Worm (Caenorhabditis elegans) whole organism, young adult: ENCODE measurements around the gene T01H3.3.

Experiments
- B0261.1 ChIP-seq: sonication (generic microtip); optimal IDR thresholded peaks from 2 replicates; lab custom pipeline; 2016; ENCODE audit warnings: mild to moderate bottlenecking, missing genetic modification characterization, moderate library complexity, missing compliant biosample characterization
- D2030.7 ChIP-seq: fragments of 200-800 bp; sonication (Bioruptor generic); IDR thresholded peaks from 2 replicates; pipeline ENCODE4 v1.3.6; 2022; ENCODE audit warnings: missing genetic modification reagents, missing genetic modification characterization, missing compliant biosample characterization
- F33H1.4 ChIP-seq: fragments of 200-800 bp; sonication (Bioruptor generic); IDR thresholded peaks from 2 replicates; pipeline ENCODE4 v1.3.6; 2022; ENCODE audit warnings: missing genetic modification reagents, missing genetic modification characterization, missing compliant biosample characterization
- F39B2.1 ChIP-seq: fragments of 200-800 bp; sonication (Bioruptor generic); IDR thresholded peaks from 2 replicates; pipeline ENCODE4 v1.3.6; 2022; ENCODE audit warnings: missing genetic modification reagents, missing genetic modification characterization, missing compliant biosample characterization
- F55B11.4 ChIP-seq: sonication (generic microtip); optimal IDR thresholded peaks from 2 replicates; lab custom pipeline; 2016; ENCODE audit warnings: missing compliant biosample characterization, missing genetic modification characterization, borderline replicate concordance; ENCODE audit not compliant: insufficient read depth
- K11D2.4 ChIP-seq: fragments of 200-800 bp; sonication (Bioruptor generic); IDR thresholded peaks from 2 replicates; pipeline ENCODE4 v1.3.6; 2022; ENCODE audit warnings: missing genetic modification reagents, missing genetic modification characterization, missing compliant biosample characterization
- K12H6.12 ChIP-seq: fragments of 200-800 bp; sonication (Bioruptor generic); optimal IDR thresholded peaks from 2 replicates; lab custom pipeline; 2018; ENCODE audit warnings: mild to moderate bottlenecking, missing genetic modification characterization, missing compliant biosample characterization
- Y95B8A.8 ChIP-seq: fragments of 200-800 bp; sonication (Bioruptor generic); IDR thresholded peaks from 2 replicates; pipeline ENCODE4 v1.3.6; 2022; ENCODE audit warnings: missing genetic modification reagents, missing genetic modification characterization, missing compliant biosample characterization
- attf-3 ChIP-seq: fragments of 200-800 bp; sonication (Bioruptor generic); conservative IDR thresholded peaks from 2 replicates; pipeline ENCODE4 v1.3.6; 2022; ENCODE audit warnings: missing genetic modification reagents, missing genetic modification characterization, missing compliant biosample characterization
- attf-5 ChIP-seq: fragments of 200-800 bp; sonication (Bioruptor generic); optimal IDR thresholded peaks from 2 replicates; lab custom pipeline; 2018; ENCODE audit warnings: mild to moderate bottlenecking, missing genetic modification characterization, missing compliant biosample characterization
- ccch-3 ChIP-seq: fragments of 200-800 bp; sonication (Bioruptor generic); optimal IDR thresholded peaks from 2 replicates; lab custom pipeline; 2018; ENCODE audit warnings: mild to moderate bottlenecking, missing genetic modification characterization, missing compliant biosample characterization
- cebp-1 ChIP-seq, 2 experiments: fragments of 200-800 bp in 1 of 2; sonication (Bioruptor generic) in 1 of 2; sonication (generic microtip) in 1 of 2; IDR thresholded peaks in 1 of 2; optimal IDR thresholded peaks in 1 of 2; 2 replicates each; pipeline versions ENCODE4 v1.3.6 to Lab custom; 2017 to 2022; ENCODE audit warnings: missing compliant biosample characterization in 2 of 2, missing genetic modification characterization in 2 of 2, mild to moderate bottlenecking in 1 of 2, missing genetic modification reagents in 1 of 2, moderate library complexity in 1 of 2
- ceh-100 ChIP-seq: fragments of 200-800 bp; sonication (Bioruptor generic); IDR thresholded peaks from 2 replicates; pipeline ENCODE4 v1.3.6; 2022; ENCODE audit warnings: missing genetic modification reagents, missing genetic modification characterization, missing compliant biosample characterization
- ceh-27 ChIP-seq: fragments of 200-800 bp; sonication (Bioruptor generic); optimal IDR thresholded peaks from 2 replicates; lab custom pipeline; 2018; ENCODE audit warnings: mild to moderate bottlenecking, missing genetic modification characterization, moderate library complexity, missing compliant biosample characterization
- ceh-91 ChIP-seq: fragments of 200-800 bp; sonication (Bioruptor generic); IDR thresholded peaks from 2 replicates; pipeline ENCODE4 v1.3.6; 2022; ENCODE audit warnings: missing genetic modification reagents, missing genetic modification characterization, missing compliant biosample characterization
- dpl-1 ChIP-seq: fragments of 150-350 bp; optimal IDR thresholded peaks from 2 replicates; lab custom pipeline; 2014; ENCODE audit warnings: missing biosample characterization, missing genetic modification reagents, missing genetic modification characterization
- efl-1 ChIP-seq: fragments of 150-350 bp; optimal IDR thresholded peaks from 2 replicates; lab custom pipeline; 2014; ENCODE audit warnings: missing biosample characterization, missing genetic modification reagents, missing genetic modification characterization
- him-1 ChIP-seq: sonication (generic microtip); optimal IDR thresholded peaks from 2 replicates; lab custom pipeline; 2016; ENCODE audit warnings: missing genotype, missing genetic modification reagents, missing genetic modification characterization, missing compliant biosample characterization
- hlh-12 ChIP-seq: sonication (generic microtip); optimal IDR thresholded peaks from 2 replicates; lab custom pipeline; 2016; ENCODE audit warnings: missing genetic modification characterization, missing compliant biosample characterization
- hrde-1 ChIP-seq: sonication (generic microtip); optimal IDR thresholded peaks from 2 replicates; lab custom pipeline; 2016; ENCODE audit warnings: missing genetic modification characterization, mild to moderate bottlenecking, missing compliant biosample characterization, moderate library complexity, missing genotype, missing genetic modification reagents, borderline replicate concordance
- hsf-1 ChIP-seq: fragments of 200-800 bp; sonication (Bioruptor generic); IDR thresholded peaks from 2 replicates; pipeline ENCODE4 v1.3.6; 2022; ENCODE audit warnings: missing genetic modification reagents, missing genetic modification characterization, missing compliant biosample characterization
- lin-35 ChIP-seq, 3 experiments: fragments of 150-350 bp in 2 of 3; sonication (generic microtip) in 1 of 3; optimal IDR thresholded peaks; 2 replicates each; lab custom pipeline; 2014 to 2018; ENCODE audit warnings: missing biosample characterization in 3 of 3, missing genetic modification characterization in 3 of 3, missing genetic modification reagents in 3 of 3
- lin-40 ChIP-seq: sonication (generic microtip); optimal IDR thresholded peaks from 2 replicates; lab custom pipeline; 2016; ENCODE audit warnings: missing genetic modification characterization, mild to moderate bottlenecking, missing compliant biosample characterization, missing genotype, missing genetic modification reagents
- lir-1 ChIP-seq: fragments of 200-800 bp; sonication (Bioruptor generic); conservative IDR thresholded peaks from 2 replicates; pipeline ENCODE4 v1.3.6; 2022; ENCODE audit warnings: missing genetic modification reagents, missing genetic modification characterization, missing compliant biosample characterization
- lsy-27 ChIP-seq: sonication (generic microtip); optimal IDR thresholded peaks from 2 replicates; lab custom pipeline; 2017; ENCODE audit warnings: missing genetic modification characterization, mild to moderate bottlenecking, missing compliant biosample characterization, antibody characterized with exemption, missing genotype, borderline replicate concordance; ENCODE audit not compliant: insufficient read depth
- madf-10 ChIP-seq: sonication (generic microtip); optimal IDR thresholded peaks from 2 replicates; lab custom pipeline; 2016; ENCODE audit warnings: mild to moderate bottlenecking, missing genetic modification characterization, missing compliant biosample characterization
- madf-3 ChIP-seq: fragments of 200-800 bp; sonication (Bioruptor generic); IDR thresholded peaks from 2 replicates; pipeline ENCODE4 v1.3.6; 2022; ENCODE audit warnings: missing genetic modification reagents, missing genetic modification characterization, missing compliant biosample characterization
- mcd-1 ChIP-seq: fragments of 200-800 bp; sonication (Bioruptor generic); IDR thresholded peaks from 2 replicates; pipeline ENCODE4 v1.3.6; 2022; ENCODE audit warnings: missing genetic modification reagents, missing genetic modification characterization, missing compliant biosample characterization
- nfyb-1 ChIP-seq: fragments of 200-800 bp; sonication (Bioruptor generic); IDR thresholded peaks from 2 replicates; pipeline ENCODE4 v1.3.6; 2022; ENCODE audit warnings: missing genetic modification reagents, missing genetic modification characterization, missing compliant biosample characterization
- nhr-27 ChIP-seq: fragments of 200-800 bp; sonication (Bioruptor generic); optimal IDR thresholded peaks from 2 replicates; lab custom pipeline; 2018; ENCODE audit warnings: mild to moderate bottlenecking, missing genetic modification characterization, moderate library complexity, missing compliant biosample characterization
- pha-4 ChIP-seq: fragments of 150-350 bp; sonication (generic microtip); optimal IDR thresholded peaks from 2 replicates; lab custom pipeline; 2014; ENCODE audit warnings: missing biosample characterization, missing genetic modification reagents, missing genetic modification characterization
- rcor-1 ChIP-seq: fragments of 200-800 bp; sonication (Bioruptor generic); IDR thresholded peaks from 2 replicates; pipeline ENCODE4 v1.3.6; 2022; ENCODE audit warnings: missing genetic modification reagents, missing genetic modification characterization, missing compliant biosample characterization
- sea-2 ChIP-seq: fragments of 200-800 bp; sonication (Bioruptor generic); IDR thresholded peaks from 2 replicates; pipeline ENCODE4 v1.3.6; 2022; ENCODE audit warnings: missing genetic modification characterization, missing compliant biosample characterization
- snpc-1.3 ChIP-seq: sonication (generic microtip); optimal IDR thresholded peaks from 2 replicates; lab custom pipeline; 2017; ENCODE audit warnings: missing genetic modification characterization, mild to moderate bottlenecking, missing compliant biosample characterization, antibody characterized with exemption, moderate library complexity, missing genotype, missing genetic modification reagents; ENCODE audit not compliant: insufficient read depth
- snpc-3.4 ChIP-seq: sonication (generic microtip); optimal IDR thresholded peaks from 2 replicates; lab custom pipeline; 2017; ENCODE audit warnings: missing genetic modification characterization, mild to moderate bottlenecking, missing compliant biosample characterization, antibody characterized with exemption, moderate library complexity, missing genotype, missing genetic modification reagents
- snpc-4 ChIP-seq, 5 experiments: fragments of 150-350 bp in 1 of 5; sonication (generic microtip) in 4 of 5; optimal IDR thresholded peaks; 2 replicates each; lab custom pipeline; 2014 to 2018; ENCODE audit warnings: missing genetic modification characterization in 5 of 5, missing biosample characterization in 3 of 5, antibody characterized with exemption in 2 of 5, mild to moderate bottlenecking in 2 of 5, missing compliant biosample characterization in 2 of 5, missing genotype in 2 of 5, moderate library complexity in 2 of 5, missing genetic modification reagents in 1 of 5
- tlf-1 ChIP-seq: fragments of 200-800 bp; sonication (Bioruptor generic); optimal IDR thresholded peaks from 2 replicates; lab custom pipeline; 2018; ENCODE audit warnings: mild to moderate bottlenecking, missing genetic modification characterization, missing compliant biosample characterization
- xnd-1 ChIP-seq: sonication (generic microtip); optimal IDR thresholded peaks from 2 replicates; lab custom pipeline; 2016; ENCODE audit warnings: missing genotype, missing genetic modification reagents, missing genetic modification characterization, missing compliant biosample characterization
- zfh-2 ChIP-seq: fragments of 200-800 bp; sonication (Bioruptor generic); conservative IDR thresholded peaks from 2 replicates; pipeline ENCODE4 v1.3.6; 2022; ENCODE audit warnings: missing genetic modification reagents, missing genetic modification characterization, missing compliant biosample characterization
- ztf-18 ChIP-seq: sonication (generic microtip); optimal IDR thresholded peaks from 2 replicates; lab custom pipeline; 2016; ENCODE audit warnings: missing genotype, mild to moderate bottlenecking, missing genetic modification characterization, missing compliant biosample characterization

T01H3.3 gene

ce11 chrII:7887295-7887694 lies 13.6 kb upstream of the T01H3.3 start:
- TF ChIP-seq K12H6.12 (tag; lab: Kevin White, UChicago) (peak; percentile 58), attf-3 (GFP tag; lab: Robert Waterston, UW) (no peak), attf-5 (GFP tag; lab: Kevin White, UChicago) (peak; percentile 25), ceh-27 (GFP tag; lab: Kevin White, UChicago) (peak; percentile 44), nfyb-1 (peak; percentile 41; the same call in 1 of the 2 replicates), cebp-1 (GFP tag; IDR thresholded peaks at IDR 0.05; lab: Robert Waterston, UW) (peak; percentile 88), cebp-1 (tag; optimal IDR thresholded peaks at IDR 0.05; lab: Kevin White, UChicago) (peak; percentile 96), lsy-27 (no peak), efl-1 (GFP tag; lab: Kevin White, UChicago) (no peak), madf-10 (tag; lab: Kevin White, UChicago) (no peak), snpc-1.3 (no peak), pha-4 (no peak), B0261.1 (tag; lab: Kevin White, UChicago) (no peak), K11D2.4 (GFP tag; lab: Robert Waterston, UW) (no peak), lin-35 (GFP tag; optimal IDR thresholded peaks at IDR 0.05; lab: Kevin White, UChicago) (peak in 1 of 3 experiments; percentile 10)

ce11 chrII:7884898-7885297 lies 11.2 kb upstream of the T01H3.3 start:
- peak in 1 of 3 experiments; percentile 17 for TF ChIP-seq lin-35 (GFP tag; optimal IDR thresholded peaks at IDR 0.05; lab: Kevin White, UChicago)
- TF ChIP-seq ceh-27 (GFP tag; lab: Kevin White, UChicago), result peak; percentile 12
- no peak for TF ChIP-seq xnd-1 (tag; lab: Kevin White, UChicago)
- peak; percentile 11 for TF ChIP-seq K12H6.12 (tag; lab: Kevin White, UChicago)
- peak; percentile 43; the same call in 1 of the 2 replicates for TF ChIP-seq cebp-1 (GFP tag; IDR thresholded peaks at IDR 0.05; lab: Robert Waterston, UW)
- peak; percentile 89 for TF ChIP-seq cebp-1 (tag; optimal IDR thresholded peaks at IDR 0.05; lab: Kevin White, UChicago)

DNA sequence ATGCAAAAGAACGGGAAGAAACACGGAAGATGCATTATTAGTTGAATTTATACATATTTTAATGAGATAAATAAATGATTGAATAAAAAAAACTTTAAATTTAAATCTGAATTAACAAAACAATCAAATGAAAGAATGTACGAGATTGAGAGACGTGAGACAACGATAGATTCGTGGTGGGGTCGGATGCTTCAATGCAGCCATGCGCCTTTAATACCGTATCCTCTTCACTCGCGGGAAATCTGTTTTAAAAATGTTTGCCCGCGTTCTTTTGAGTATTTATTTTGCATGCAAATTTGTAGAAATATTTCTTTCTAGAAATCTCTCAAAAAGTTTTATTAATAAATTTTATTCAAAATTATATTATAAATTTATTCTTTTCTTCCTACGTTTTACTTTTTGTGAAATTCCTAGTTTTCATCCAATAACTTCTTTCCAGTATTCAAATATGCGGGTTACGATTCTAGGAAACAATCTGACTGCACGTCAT lies 6.7 kb upstream of the T01H3.3 start, which contains the start of gene perm-1:
Gene perm-1, plus strand, starts transcription at position 440 of the 490 bp plus-strand sequence.
- TF ChIP-seq tlf-1 (GFP tag; lab: Kevin White, UChicago), result peak; percentile 93
- TF ChIP-seq efl-1 (GFP tag; lab: Kevin White, UChicago), result peak; percentile 96
- no peak for TF ChIP-seq sea-2 (GFP tag; lab: Robert Waterston, UW)
- TF ChIP-seq F33H1.4 (GFP tag; lab: Robert Waterston, UW), result peak; percentile 98
- TF ChIP-seq Y95B8A.8 (GFP tag; lab: Robert Waterston, UW), result peak; percentile 92
- no peak for TF ChIP-seq nfyb-1
- no peak for TF ChIP-seq ccch-3 (GFP tag; lab: Kevin White, UChicago)
- no peak for TF ChIP-seq B0261.1 (tag; lab: Kevin White, UChicago)
- TF ChIP-seq lir-1 (GFP tag; lab: Robert Waterston, UW), result peak; percentile 36; the same call in 1 of the 2 replicates
- peak; percentile 47 for TF ChIP-seq hrde-1
- TF ChIP-seq ztf-18 (tag; lab: Kevin White, UChicago), result peak; percentile 44
- TF ChIP-seq mcd-1, result peak; percentile 65; the same call in 1 of the 2 replicates
- TF ChIP-seq D2030.7 (GFP tag; lab: Robert Waterston, UW), result peak; percentile 96
- no peak for TF ChIP-seq F39B2.1 (GFP tag; lab: Robert Waterston, UW)
- peak; percentile 90 for TF ChIP-seq rcor-1 (GFP tag; lab: Robert Waterston, UW)
- TF ChIP-seq lin-40 (tag; lab: Kevin White, UChicago), result no peak
- peak; percentile 92 for TF ChIP-seq hsf-1 (GFP tag; lab: Robert Waterston, UW)
- peak; percentile 64 for TF ChIP-seq snpc-4 (GFP tag; optimal IDR thresholded peaks at IDR 0.05; lab: Kevin White, UChicago)
- TF ChIP-seq snpc-4 (tag; optimal IDR thresholded peaks at IDR 0.05; lab: Kevin White, UChicago), result peak in 2 of 4 experiments; percentile 57 to 60
- TF ChIP-seq F55B11.4 (tag; lab: Kevin White, UChicago), result no peak
- TF ChIP-seq him-1 (tag; lab: Kevin White, UChicago), result peak; percentile 44
- peak; percentile 94 for TF ChIP-seq snpc-3.4 (tag; lab: Kevin White, UChicago)
- peak; percentile 48; the same call in 1 of the 2 replicates for TF ChIP-seq ceh-100 (GFP tag; lab: Robert Waterston, UW)
- TF ChIP-seq dpl-1, result peak; percentile 87
- peak; percentile 91 for TF ChIP-seq madf-3 (GFP tag; lab: Robert Waterston, UW)
- peak; percentile 96 for TF ChIP-seq ceh-91
- TF ChIP-seq snpc-1.3, result peak; percentile 82
- no peak for TF ChIP-seq hlh-12 (tag; lab: Kevin White, UChicago)
- TF ChIP-seq nhr-27 (tag; lab: Kevin White, UChicago), result no peak
- no peak for TF ChIP-seq zfh-2
